Worm (Caenorhabditis elegans): ENCODE results near the gene orc-1.

ce11 chrIII:10653479-10653878 lies 10.6 kb downstream of the orc-1 start:
- TF ChIP-seq nhr-23 (tag; optimal IDR thresholded peaks at IDR 0.05) (no peak), mml-1 (tag; optimal IDR thresholded peaks at IDR 0.05) (no peak), elt-1 (tag; optimal IDR thresholded peaks at IDR 0.05) (no peak), pqm-1 (tag; optimal IDR thresholded peaks at IDR 0.05) (no peak), zag-1 (tag; optimal IDR thresholded peaks at IDR 0.05) (no peak), jun-1 (tag; optimal IDR thresholded peaks at IDR 0.05) (no peak), mdl-1 (tag; optimal IDR thresholded peaks at IDR 0.05) (no peak), egl-27 (tag; optimal IDR thresholded peaks at IDR 0.05) (no peak), nhr-11 (tag; optimal IDR thresholded peaks at IDR 0.05) (no peak), snpc-4 (tag; optimal IDR thresholded peaks at IDR 0.05) (no peak), pha-4 (tag; optimal IDR thresholded peaks at IDR 0.05) (no peak)
